Fruit fly (Drosophila melanogaster) whole organism, prepupa: ENCODE measurements around the gene CG31871.

Experiments
- Blimp-1 ChIP-seq: fragments of 200-800 bp; sonication (Bioruptor generic); optimal IDR thresholded peaks from 3 replicates; lab custom pipeline; 2017; ENCODE audit warnings: missing biosample characterization, missing genetic modification characterization, mild to moderate bottlenecking, moderate library complexity, missing genetic modification reagents
- CG10631 ChIP-seq: fragments of 200-800 bp; sonication (Bioruptor generic); optimal IDR thresholded peaks from 2 replicates; lab custom pipeline; 2016; ENCODE audit warnings: missing biosample characterization, missing genetic modification characterization
- CG10669 ChIP-seq: fragments of 200-800 bp; sonication (Bioruptor generic); optimal IDR thresholded peaks from 3 replicates; lab custom pipeline; 2018; ENCODE audit warnings: missing biosample characterization, mild to moderate bottlenecking, missing genetic modification characterization, moderate library complexity
- CG11294 ChIP-seq: fragments of 200-800 bp; sonication (Bioruptor generic); IDR thresholded peaks from 2 replicates; pipeline ENCODE4 v1.3.6; 2022; ENCODE audit warnings: missing biosample characterization, missing genetic modification characterization
- CG11762 ChIP-seq: fragments of 200-800 bp; sonication (Bioruptor generic); optimal IDR thresholded peaks from 3 replicates; lab custom pipeline; 2016; ENCODE audit warnings: missing biosample characterization, missing genetic modification characterization; ENCODE audit not compliant: insufficient read depth
- CG1621 ChIP-seq: fragments of 200-800 bp; sonication (Bioruptor generic); optimal IDR thresholded peaks from 3 replicates; lab custom pipeline; 2018; ENCODE audit warnings: missing biosample characterization, mild to moderate bottlenecking, missing genetic modification characterization
- CG16779 ChIP-seq: fragments of 200-800 bp; sonication (Bioruptor generic); optimal IDR thresholded peaks from 3 replicates; lab custom pipeline; 2017; ENCODE audit warnings: missing biosample characterization, mild to moderate bottlenecking, missing genetic modification characterization
- CG3032 ChIP-seq: fragments of 200-800 bp; optimal IDR thresholded peaks from 2 replicates; lab custom pipeline; 2019; ENCODE audit warnings: missing biosample characterization, mild to moderate bottlenecking, missing genetic modification characterization, moderate library complexity
- CG31627 ChIP-seq: fragments of 200-800 bp; sonication (Bioruptor generic); optimal IDR thresholded peaks from 3 replicates; lab custom pipeline; 2016; ENCODE audit warnings: missing biosample characterization, missing genetic modification characterization
- CG32006 ChIP-seq: fragments of 200-800 bp; sonication (Bioruptor generic); optimal IDR thresholded peaks from 3 replicates; lab custom pipeline; 2017; ENCODE audit warnings: missing biosample characterization, mild to moderate bottlenecking, missing genetic modification characterization
- CG3919 ChIP-seq: fragments of 200-800 bp; sonication (Bioruptor generic); optimal IDR thresholded peaks from 3 replicates; lab custom pipeline; 2016; ENCODE audit warnings: missing biosample characterization, missing genetic modification characterization
- CG4318 ChIP-seq: fragments of 200-800 bp; sonication (Bioruptor generic); optimal IDR thresholded peaks from 3 replicates; lab custom pipeline; 2017; ENCODE audit warnings: missing biosample characterization, mild to moderate bottlenecking, missing genetic modification characterization
- CG6276 ChIP-seq: fragments of 200-800 bp; sonication (Bioruptor generic); optimal IDR thresholded peaks from 2 replicates; lab custom pipeline; 2017; ENCODE audit warnings: missing biosample characterization, mild to moderate bottlenecking, missing genetic modification characterization
- CG6792 ChIP-seq: fragments of 200-800 bp; sonication (Bioruptor generic); optimal IDR thresholded peaks from 3 replicates; lab custom pipeline; 2016; ENCODE audit warnings: missing biosample characterization, missing genetic modification characterization
- CG6808 ChIP-seq: fragments of 200-800 bp; sonication (Bioruptor generic); optimal IDR thresholded peaks from 3 replicates; lab custom pipeline; 2017; ENCODE audit warnings: missing biosample characterization, missing genetic modification characterization, mild to moderate bottlenecking, moderate library complexity, missing genetic modification reagents
- CG7368 ChIP-seq: fragments of 200-800 bp; sonication (Bioruptor generic); optimal IDR thresholded peaks from 3 replicates; lab custom pipeline; 2016; ENCODE audit warnings: missing biosample characterization, missing genetic modification characterization
- CG8319 ChIP-seq: fragments of 200-800 bp; sonication (Bioruptor generic); optimal IDR thresholded peaks from 3 replicates; lab custom pipeline; 2016; ENCODE audit warnings: missing biosample characterization, missing genetic modification characterization
- CG8632 ChIP-seq: fragments of 200-800 bp; sonication (Bioruptor generic); optimal IDR thresholded peaks from 3 replicates; lab custom pipeline; 2016; ENCODE audit warnings: missing biosample characterization, missing genetic modification characterization
- CG9139 ChIP-seq: fragments of 200-800 bp; sonication (Bioruptor generic); optimal IDR thresholded peaks from 3 replicates; lab custom pipeline; 2017; ENCODE audit warnings: missing biosample characterization, mild to moderate bottlenecking, missing genetic modification characterization
- Eip75B ChIP-seq: fragments of 200-800 bp; sonication (Bioruptor generic); optimal IDR thresholded peaks from 3 replicates; lab custom pipeline; 2016; ENCODE audit warnings: missing biosample characterization, missing genetic modification characterization
- Eip93F ChIP-seq: fragments of 200-800 bp; sonication (Bioruptor generic); optimal IDR thresholded peaks from 2 replicates; lab custom pipeline; 2016; ENCODE audit warnings: missing biosample characterization, mild to moderate bottlenecking, missing genetic modification characterization
- Ets21C ChIP-seq: fragments of 200-800 bp; sonication (Bioruptor generic); optimal IDR thresholded peaks from 3 replicates; lab custom pipeline; 2016; ENCODE audit warnings: missing biosample characterization, missing genetic modification characterization
- Ets96B ChIP-seq: fragments of 200-800 bp; optimal IDR thresholded peaks from 2 replicates; lab custom pipeline; 2019; ENCODE audit warnings: missing biosample characterization, mild to moderate bottlenecking, missing genetic modification characterization, moderate library complexity
- Hr38 ChIP-seq: sonication (Bioruptor generic); optimal IDR thresholded peaks from 2 replicates; lab custom pipeline; 2016; ENCODE audit warnings: missing biosample characterization, missing genetic modification characterization
- Hr39 ChIP-seq: fragments of 200-800 bp; sonication (Bioruptor generic); optimal IDR thresholded peaks from 2 replicates; lab custom pipeline; 2016; ENCODE audit warnings: missing biosample characterization, missing genetic modification characterization
- Hr4 ChIP-seq: fragments of 200-800 bp; sonication (Bioruptor generic); optimal IDR thresholded peaks from 3 replicates; lab custom pipeline; 2016; ENCODE audit warnings: missing biosample characterization, missing genetic modification characterization
- Lpt ChIP-seq: fragments of 200-800 bp; sonication (Bioruptor generic); optimal IDR thresholded peaks from 3 replicates; lab custom pipeline; 2016; ENCODE audit warnings: missing biosample characterization, missing genetic modification characterization
- Met ChIP-seq: fragments of 200-800 bp; sonication (Bioruptor generic); optimal IDR thresholded peaks from 3 replicates; lab custom pipeline; 2016; ENCODE audit warnings: missing biosample characterization, missing genetic modification characterization
- Smox ChIP-seq: fragments of 200-800 bp; sonication (Bioruptor generic); optimal IDR thresholded peaks from 3 replicates; lab custom pipeline; 2016; ENCODE audit warnings: missing biosample characterization, missing genetic modification characterization
- Sox102F ChIP-seq: fragments of 200-800 bp; sonication (Bioruptor generic); optimal IDR thresholded peaks from 2 replicates; lab custom pipeline; 2016; ENCODE audit warnings: missing biosample characterization, mild to moderate bottlenecking, missing genetic modification characterization
- Sox15 ChIP-seq: fragments of 200-800 bp; sonication (Bioruptor generic); optimal IDR thresholded peaks from 3 replicates; lab custom pipeline; 2016; ENCODE audit warnings: missing biosample characterization, missing genetic modification characterization
- achi ChIP-seq: fragments of 200-800 bp; sonication (Bioruptor generic); optimal IDR thresholded peaks from 3 replicates; lab custom pipeline; 2016; ENCODE audit warnings: missing biosample characterization, missing genetic modification characterization
- acj6 ChIP-seq: fragments of 200-800 bp; sonication (Bioruptor generic); optimal IDR thresholded peaks from 3 replicates; lab custom pipeline; 2016; ENCODE audit warnings: missing biosample characterization, missing genetic modification characterization
- cyc ChIP-seq: fragments of 200-800 bp; sonication (Bioruptor generic); optimal IDR thresholded peaks from 3 replicates; lab custom pipeline; 2016; ENCODE audit warnings: missing biosample characterization, missing genetic modification characterization
- dac ChIP-seq: fragments of 200-800 bp; sonication (Bioruptor generic); optimal IDR thresholded peaks from 2 replicates; lab custom pipeline; 2017; ENCODE audit warnings: missing biosample characterization, mild to moderate bottlenecking, missing genetic modification characterization
- eg ChIP-seq: fragments of 200-800 bp; sonication (Bioruptor generic); IDR thresholded peaks from 3 replicates; pipeline ENCODE4 v1.3.6; 2022; ENCODE audit warnings: missing biosample characterization, missing genetic modification characterization
- fd59A ChIP-seq: fragments of 200-800 bp; sonication (Bioruptor generic); optimal IDR thresholded peaks from 2 replicates; lab custom pipeline; 2017; ENCODE audit warnings: missing biosample characterization, mild to moderate bottlenecking, missing genetic modification characterization, missing genetic modification reagents
- fkh ChIP-seq: fragments of 200-800 bp; sonication (Bioruptor generic); optimal IDR thresholded peaks from 3 replicates; lab custom pipeline; 2017; ENCODE audit warnings: missing biosample characterization, mild to moderate bottlenecking, missing genetic modification characterization, moderate library complexity
- lz ChIP-seq: fragments of 200-800 bp; sonication (Bioruptor generic); optimal IDR thresholded peaks from 3 replicates; lab custom pipeline; 2016; ENCODE audit warnings: missing biosample characterization, missing genetic modification characterization
- salr ChIP-seq, 2 experiments: fragments of 200-800 bp; sonication (Bioruptor generic); optimal IDR thresholded peaks; 3 replicates each; lab custom pipeline; 2016 to 2018; ENCODE audit warnings: missing biosample characterization in 2 of 2, missing genetic modification characterization in 2 of 2, mild to moderate bottlenecking in 1 of 2
- spab ChIP-seq: fragments of 200-800 bp; sonication (Bioruptor generic); optimal IDR thresholded peaks from 2 replicates; lab custom pipeline; 2017; ENCODE audit warnings: missing biosample characterization, mild to moderate bottlenecking, missing genetic modification characterization, missing genetic modification reagents
- ss ChIP-seq, 2 experiments: fragments of 200-800 bp; sonication (Bioruptor generic); optimal IDR thresholded peaks; 2 replicates in 1 of 2; 3 replicates in 1 of 2; lab custom pipeline; 2017 to 2018; ENCODE audit warnings: mild to moderate bottlenecking in 2 of 2, missing biosample characterization in 2 of 2, missing genetic modification characterization in 2 of 2, moderate library complexity in 1 of 2
- svp ChIP-seq: fragments of 200-800 bp; sonication (Bioruptor generic); peaks from one replicate; lab custom pipeline; 2016; ENCODE audit warnings: missing biosample characterization, missing genetic modification characterization
- topi ChIP-seq: fragments of 200-800 bp; sonication (Bioruptor generic); optimal IDR thresholded peaks from 3 replicates; lab custom pipeline; 2016; ENCODE audit warnings: missing biosample characterization, missing genetic modification characterization
- vri ChIP-seq: fragments of 200-800 bp; sonication (Bioruptor generic); optimal IDR thresholded peaks from 3 replicates; lab custom pipeline; 2016; ENCODE audit warnings: missing biosample characterization, mild to moderate bottlenecking, missing genetic modification characterization

The CG31871 gene

DNA sequence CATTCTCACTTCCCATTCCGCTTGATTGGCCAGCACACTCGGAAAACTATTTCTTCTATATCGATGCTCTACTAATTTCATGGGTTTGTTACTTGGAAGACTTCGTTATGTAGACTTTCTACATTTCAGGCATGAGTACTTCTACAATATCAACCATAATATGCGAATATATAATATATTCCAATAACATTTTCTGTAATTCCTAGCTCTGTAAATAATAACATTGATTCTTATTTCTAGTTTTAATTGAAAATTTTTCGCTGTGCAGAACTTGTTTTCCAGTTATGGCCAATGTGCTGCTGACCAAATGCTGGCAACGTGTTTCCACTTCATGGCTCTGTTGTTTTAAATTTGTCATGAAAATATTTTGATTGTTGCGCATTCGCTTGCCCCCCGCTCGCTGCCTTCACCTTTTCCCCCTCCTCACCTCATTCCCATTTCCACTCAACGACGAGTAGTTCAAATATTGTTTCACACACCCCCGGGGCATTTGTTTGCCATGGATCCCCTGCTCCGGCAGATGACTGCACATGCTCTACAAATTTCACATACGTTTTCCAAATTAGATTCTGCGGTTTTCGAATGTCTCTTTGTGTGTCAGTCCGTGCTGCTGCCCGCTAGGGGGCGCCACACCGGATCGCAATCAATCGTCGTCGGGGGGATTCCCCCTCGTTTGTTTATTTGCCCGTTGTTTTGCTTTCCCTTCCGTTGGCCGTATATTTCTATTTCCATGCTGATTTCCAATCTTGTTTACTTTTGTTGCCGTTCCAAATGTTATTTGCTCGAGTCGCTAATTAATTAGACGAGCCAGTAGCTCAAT is 47.0 kb upstream of the CG31871 start (continued):
- peak; percentile 23 for TF ChIP-seq CG6276 (GFP tag; lab: Kevin White, UChicago)
- no peak for TF ChIP-seq CG3919 (GFP tag; lab: Kevin White, UChicago)
- no peak for TF ChIP-seq CG11294
- TF ChIP-seq Ets96B (tag; lab: Kevin White, UChicago) = peak; percentile 16
- TF ChIP-seq CG10631 (GFP tag; lab: Kevin White, UChicago) = peak; percentile 35
- no peak for TF ChIP-seq Hr38 (GFP tag; lab: Kevin White, UChicago)
- TF ChIP-seq CG10669 (GFP tag; lab: Kevin White, UChicago) = peak; percentile 15
- no peak for TF ChIP-seq CG31627
- TF ChIP-seq ss (GFP tag; optimal IDR thresholded peaks at IDR 0.05; lab: Kevin White, UChicago) = no peak
- no peak for TF ChIP-seq CG4318 (GFP tag; lab: Kevin White, UChicago)
- peak; percentile 26 for TF ChIP-seq CG3032 (tag; lab: Kevin White, UChicago)
- no peak for TF ChIP-seq CG9139
- peak; percentile 48 for TF ChIP-seq fkh (GFP tag; lab: Kevin White, UChicago)
- peak; percentile 5 for TF ChIP-seq CG6808 (GFP tag; lab: Kevin White, UChicago)
- no peak for TF ChIP-seq Ets21C
- no peak for TF ChIP-seq Hr39 (GFP tag; lab: Kevin White, UChicago)
- no peak for TF ChIP-seq Blimp-1 (GFP tag; lab: Kevin White, UChicago)
- peak; percentile 20 for TF ChIP-seq achi (GFP tag; lab: Kevin White, UChicago)
- TF ChIP-seq Lpt (GFP tag; lab: Kevin White, UChicago) = no peak
- TF ChIP-seq svp (GFP tag; lab: Kevin White, UChicago) = no peak
- TF ChIP-seq CG11762 (GFP tag; lab: Kevin White, UChicago) = no peak
- no peak for TF ChIP-seq CG8319 (GFP tag; lab: Kevin White, UChicago)
- TF ChIP-seq Hr4 (GFP tag; lab: Kevin White, UChicago) = no peak
- TF ChIP-seq vri (GFP tag; lab: Kevin White, UChicago) = no peak
- no peak for TF ChIP-seq fd59A (GFP tag; lab: Kevin White, UChicago)
- TF ChIP-seq eg = 0 out of 3 replicates have a peak, but pooled peaks have one; percentile 7
- TF ChIP-seq Sox102F (GFP tag; lab: Kevin White, UChicago) = no peak
- no peak for TF ChIP-seq Smox (GFP tag; lab: Kevin White, UChicago)
- TF ChIP-seq cyc (GFP tag; lab: Kevin White, UChicago) = no peak
- no peak for TF ChIP-seq Eip93F (GFP tag; lab: Kevin White, UChicago)
- no peak for TF ChIP-seq dac (GFP tag; lab: Kevin White, UChicago)
- TF ChIP-seq CG1621 (tag; lab: Kevin White, UChicago) = no peak
- TF ChIP-seq Sox15 (GFP tag; lab: Kevin White, UChicago) = no peak

DNA sequence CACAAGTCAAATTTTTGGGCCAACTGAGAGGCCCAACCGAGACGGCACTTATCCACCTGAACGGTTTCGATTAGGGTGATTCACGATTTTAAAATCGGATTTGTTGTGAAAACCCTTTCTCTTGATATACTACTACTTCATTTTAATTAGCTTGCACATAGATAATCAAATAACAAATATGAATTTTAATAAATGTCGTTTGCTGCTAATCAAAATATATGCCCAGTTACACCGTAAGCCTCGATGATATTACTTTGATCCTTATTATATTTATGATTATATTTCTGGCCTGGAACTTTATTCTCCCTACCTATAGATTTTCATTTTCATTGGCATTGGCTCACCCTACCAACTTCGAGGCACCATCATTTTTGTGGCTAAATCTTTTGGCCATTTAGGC is 46.0 kb upstream of the CG31871 start:
- TF ChIP-seq Smox (GFP tag; lab: Kevin White, UChicago) = peak; percentile 69
- TF ChIP-seq Sox102F (GFP tag; lab: Kevin White, UChicago) = peak; percentile 72
- TF ChIP-seq Eip93F (GFP tag; lab: Kevin White, UChicago) = no peak
- peak; percentile 54 for TF ChIP-seq CG8632
- TF ChIP-seq acj6 = peak; percentile 66
- TF ChIP-seq eg = peak; percentile 49; the same call in 2 of the 3 replicates
- peak; percentile 50 for TF ChIP-seq Blimp-1 (GFP tag; lab: Kevin White, UChicago)
- TF ChIP-seq vri (GFP tag; lab: Kevin White, UChicago) = peak; percentile 62
- peak; percentile 66 for TF ChIP-seq lz (GFP tag; lab: Kevin White, UChicago)
- TF ChIP-seq CG7368 = peak; percentile 30
- TF ChIP-seq CG4318 (GFP tag; lab: Kevin White, UChicago) = peak; percentile 15
- TF ChIP-seq salr (GFP tag; optimal IDR thresholded peaks at IDR 0.05; lab: Kevin White, UChicago) = no peak
- TF ChIP-seq CG6792 (GFP tag; lab: Kevin White, UChicago) = peak; percentile 67
- TF ChIP-seq spab (GFP tag; lab: Kevin White, UChicago) = peak; percentile 52
- peak; percentile 18 for TF ChIP-seq CG11762 (GFP tag; lab: Kevin White, UChicago)
- TF ChIP-seq topi (GFP tag; lab: Kevin White, UChicago) = peak; percentile 71
- peak; percentile 54 for TF ChIP-seq CG32006 (GFP tag; lab: Kevin White, UChicago)
- peak; percentile 57 for TF ChIP-seq achi (GFP tag; lab: Kevin White, UChicago)
- peak; percentile 79 for TF ChIP-seq Met (GFP tag; lab: Kevin White, UChicago)
- TF ChIP-seq ss (GFP tag; optimal IDR thresholded peaks at IDR 0.05; lab: Kevin White, UChicago) = peak; percentile 6 to 44
- no peak for TF ChIP-seq dac (GFP tag; lab: Kevin White, UChicago)
- peak; percentile 30 for TF ChIP-seq Sox15 (GFP tag; lab: Kevin White, UChicago)
- TF ChIP-seq Hr4 (GFP tag; lab: Kevin White, UChicago) = peak; percentile 36
- TF ChIP-seq CG3919 (GFP tag; lab: Kevin White, UChicago) = peak; percentile 62
- TF ChIP-seq Eip75B (GFP tag; lab: Kevin White, UChicago) = peak; percentile 67
- peak; percentile 15 for TF ChIP-seq CG1621 (tag; lab: Kevin White, UChicago)
- TF ChIP-seq svp (GFP tag; lab: Kevin White, UChicago) = peak; percentile 88
- TF ChIP-seq Ets96B (tag; lab: Kevin White, UChicago) = peak; percentile 59
- TF ChIP-seq CG16779 = peak; percentile 24
- TF ChIP-seq fkh (GFP tag; lab: Kevin White, UChicago) = no peak
- no peak for TF ChIP-seq Hr38 (GFP tag; lab: Kevin White, UChicago)
